Fruit fly (Drosophila melanogaster): ENCODE measurements around the gene snsl.

DNA sequence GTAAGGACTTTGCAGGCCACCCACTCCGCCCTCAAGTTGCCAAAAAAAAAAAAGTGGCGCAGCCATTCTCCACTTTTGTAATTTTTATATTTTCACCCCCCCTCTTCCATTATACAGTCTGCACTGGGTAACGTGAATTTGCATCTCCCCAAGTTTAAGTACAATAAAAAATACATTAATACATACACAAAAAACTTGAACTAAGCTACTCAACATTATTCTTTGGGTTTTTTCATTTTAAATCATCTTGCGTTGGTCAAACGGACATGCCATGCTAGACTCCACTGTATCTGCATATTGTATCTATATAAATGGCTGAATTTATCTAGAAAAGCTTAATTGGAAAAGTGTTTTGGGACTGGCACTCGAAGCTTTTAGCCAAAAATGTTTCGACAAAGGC is 45.1 kb downstream of the snsl start:
- no peak for TF ChIP-seq ttk (optimal IDR thresholded peaks at IDR 0.05)
- TF ChIP-seq h (optimal IDR thresholded peaks at IDR 0.05), result no peak
- no peak for TF ChIP-seq insv (optimal IDR thresholded peaks at IDR 0.05)
- TF ChIP-seq Sin3A (optimal IDR thresholded peaks at IDR 0.05), result no peak

All from Kc167 (cell line).